Fruit fly (Drosophila melanogaster) whole organism, embryonic: Measurements from ENCODE around the gene mask.

Experiments used
- CG10147 ChIP-seq: fragments of 200-800 bp; sonication (Bioruptor generic); optimal IDR thresholded peaks from 2 replicates; lab custom pipeline; 2019; ENCODE audit warnings: missing biosample characterization, mild to moderate bottlenecking, missing genetic modification characterization, moderate library complexity
- CG10267 ChIP-seq: fragments of 200-800 bp; sonication (Bioruptor generic); optimal IDR thresholded peaks from 2 replicates; lab custom pipeline; 2018; ENCODE audit warnings: missing biosample characterization, mild to moderate bottlenecking, missing genetic modification characterization, moderate library complexity
- CG10462 ChIP-seq: fragments of 200-800 bp; sonication (Bioruptor generic); optimal IDR thresholded peaks from 2 replicates; lab custom pipeline; 2016; ENCODE audit warnings: missing biosample characterization, missing genetic modification characterization
- CG10543 ChIP-seq: fragments of 200-800 bp; sonication (Bioruptor generic); optimal IDR thresholded peaks from 3 replicates; lab custom pipeline; 2017; ENCODE audit warnings: missing biosample characterization, mild to moderate bottlenecking, missing genetic modification characterization, moderate library complexity
- CG11723 ChIP-seq: fragments of 200-800 bp; sonication (Bioruptor generic); optimal IDR thresholded peaks from 2 replicates; lab custom pipeline; 2017; ENCODE audit warnings: missing biosample characterization, mild to moderate bottlenecking, missing genetic modification characterization
- CG1233 ChIP-seq: fragments of 200-800 bp; sonication (Bioruptor generic); optimal IDR thresholded peaks from 4 replicates; lab custom pipeline; 2018; ENCODE audit warnings: missing biosample characterization, mild to moderate bottlenecking, missing genetic modification characterization
- CG12769 ChIP-seq: fragments of 200-800 bp; sonication (Bioruptor generic); optimal IDR thresholded peaks from 2 replicates; lab custom pipeline; 2019; ENCODE audit warnings: missing biosample characterization, mild to moderate bottlenecking, missing genetic modification characterization, moderate library complexity
- CG13424 ChIP-seq: fragments of 200-800 bp; sonication (Bioruptor generic); optimal IDR thresholded peaks from 2 replicates; lab custom pipeline; 2019; ENCODE audit warnings: missing biosample characterization, mild to moderate bottlenecking, missing genetic modification characterization, moderate library complexity
- CG16863 ChIP-seq: fragments of 200-800 bp; sonication (Bioruptor generic); optimal IDR thresholded peaks from 3 replicates; lab custom pipeline; 2016; ENCODE audit warnings: missing biosample characterization, missing genetic modification characterization
- CG17385 ChIP-seq: fragments of 200-800 bp; sonication (Bioruptor generic); optimal IDR thresholded peaks from 3 replicates; lab custom pipeline; 2018; ENCODE audit warnings: missing biosample characterization, mild to moderate bottlenecking, missing genetic modification characterization
- CG2712 ChIP-seq: fragments of 200-800 bp; optimal IDR thresholded peaks from 3 replicates; lab custom pipeline; 2019; ENCODE audit warnings: missing biosample characterization, mild to moderate bottlenecking, missing genetic modification characterization, moderate library complexity
- CG33557 ChIP-seq: fragments of 200-800 bp; sonication (Bioruptor generic); optimal IDR thresholded peaks from 2 replicates; lab custom pipeline; 2019; ENCODE audit warnings: missing biosample characterization, mild to moderate bottlenecking, missing genetic modification characterization, moderate library complexity
- CG3726 ChIP-seq: fragments of 200-800 bp; sonication (Bioruptor generic); IDR thresholded peaks from 3 replicates; pipeline ENCODE4, ENCODE4 v1.3.6; 2022; ENCODE audit warnings: missing biosample characterization, missing genetic modification characterization
- CG3847 ChIP-seq: fragments of 200-800 bp; sonication (Bioruptor generic); IDR thresholded peaks from 2 replicates; pipeline ENCODE4 v1.3.6; 2022; ENCODE audit warnings: missing biosample characterization, missing genetic modification characterization
- CG8944 ChIP-seq: fragments of 200-800 bp; sonication (Bioruptor generic); optimal IDR thresholded peaks from 3 replicates; lab custom pipeline; 2016; ENCODE audit warnings: missing biosample characterization, missing genetic modification characterization
- CG9215 ChIP-seq: fragments of 200-800 bp; sonication (Bioruptor generic); IDR thresholded peaks from 2 replicates; pipeline ENCODE4 v1.3.6; 2022; ENCODE audit warnings: missing biosample characterization, missing genetic modification characterization
- E2f1 ChIP-seq: fragments of 200-800 bp; sonication (Bioruptor generic); IDR thresholded peaks from 2 replicates; pipeline ENCODE4 v1.3.6; 2022; ENCODE audit warnings: missing biosample characterization, missing genetic modification characterization
- Eip74EF ChIP-seq, 2 experiments: fragments of 200-800 bp in 1 of 2; fragments of >200 bp in 1 of 2; sonication (Bioruptor generic) in 1 of 2; optimal IDR thresholded peaks; 2 replicates each; lab custom pipeline; 2017 to 2019; ENCODE audit warnings: missing biosample characterization in 2 of 2, missing genetic modification characterization in 2 of 2, mild to moderate bottlenecking in 1 of 2, moderate library complexity in 1 of 2
- HmgD ChIP-seq: fragments of 200-800 bp; sonication (Bioruptor generic); optimal IDR thresholded peaks from 3 replicates; lab custom pipeline; 2016; ENCODE audit warnings: missing biosample characterization, missing genetic modification characterization
- Hr51 ChIP-seq, 2 experiments: fragments of 200-800 bp; sonication (Bioruptor generic); optimal IDR thresholded peaks; 2 replicates in 1 of 2; 3 replicates in 1 of 2; lab custom pipeline; 2016 to 2018; ENCODE audit warnings: missing biosample characterization in 2 of 2, missing genetic modification characterization in 2 of 2, mild to moderate bottlenecking in 1 of 2, moderate library complexity in 1 of 2
- Hsf ChIP-seq: fragments of 200-800 bp; sonication (Bioruptor generic); optimal IDR thresholded peaks from 3 replicates; lab custom pipeline; 2016; ENCODE audit warnings: missing biosample characterization, missing genetic modification characterization
- Mrtf ChIP-seq: fragments of 200-800 bp; sonication (Bioruptor generic); IDR thresholded peaks from 3 replicates; pipeline ENCODE4 v1.3.6; 2022; ENCODE audit warnings: missing biosample characterization, missing genetic modification characterization
- Neu2 ChIP-seq: fragments of 200-800 bp; sonication (Bioruptor generic); optimal IDR thresholded peaks from 3 replicates; lab custom pipeline; 2016; ENCODE audit warnings: missing biosample characterization, missing genetic modification characterization, borderline replicate concordance
- Optix ChIP-seq: fragments of 200-800 bp; sonication (Bioruptor generic); IDR thresholded peaks from 3 replicates; pipeline ENCODE4 v1.3.6; 2022; ENCODE audit warnings: missing biosample characterization, missing genetic modification characterization
- Pdp1 ChIP-seq, 2 experiments: fragments of 200-800 bp; sonication (Bioruptor generic); optimal IDR thresholded peaks; 3 replicates each; lab custom pipeline; 2016; ENCODE audit warnings: missing biosample characterization in 2 of 2, missing genetic modification characterization in 2 of 2, mild to moderate bottlenecking in 1 of 2, moderate library complexity in 1 of 2
- Poxn ChIP-seq: fragments of 200-800 bp; sonication (Bioruptor generic); IDR thresholded peaks from 2 replicates; pipeline ENCODE4 v1.3.6; 2022; ENCODE audit warnings: missing biosample characterization, missing genetic modification characterization
- Scr ChIP-seq: fragments of 200-800 bp; sonication (Bioruptor generic); IDR thresholded peaks from 2 replicates; pipeline ENCODE4 v1.3.6; 2022; ENCODE audit warnings: missing biosample characterization, missing genetic modification characterization; ENCODE audit not compliant: partially characterized antibody
- Stat92E ChIP-seq, 3 experiments: fragments of >200 bp in 2 of 3; fragments of 200-800 bp in 1 of 3; sonication (Bioruptor generic) in 1 of 3; optimal IDR thresholded peaks; 2 replicates each; lab custom pipeline; 2017 to 2019; ENCODE audit warnings: missing biosample characterization in 3 of 3, missing genetic modification characterization in 3 of 3, mild to moderate bottlenecking in 1 of 3, moderate library complexity in 1 of 3
- Xbp1 ChIP-seq: fragments of 200-800 bp; sonication (Bioruptor generic); optimal IDR thresholded peaks from 3 replicates; lab custom pipeline; 2016; ENCODE audit warnings: missing biosample characterization, mild to moderate bottlenecking, missing genetic modification characterization
- abd-A ChIP-seq: fragments of 200-800 bp; sonication (Bioruptor generic); optimal IDR thresholded peaks from 3 replicates; lab custom pipeline; 2019; ENCODE audit warnings: missing biosample characterization, mild to moderate bottlenecking, missing genetic modification characterization, moderate library complexity
- bbx ChIP-seq: fragments of 200-800 bp; sonication (Bioruptor generic); IDR thresholded peaks from 2 replicates; pipeline ENCODE4 v1.3.6; 2022; ENCODE audit warnings: missing biosample characterization, missing genetic modification characterization; ENCODE audit not compliant: partially characterized antibody
- bowl ChIP-seq: fragments of 200-800 bp; sonication (Bioruptor generic); IDR thresholded peaks from 2 replicates; pipeline ENCODE4 v1.3.6; 2022; ENCODE audit warnings: missing biosample characterization, missing genetic modification characterization
- chm ChIP-seq: fragments of 200-800 bp; sonication (Bioruptor generic); IDR thresholded peaks from 2 replicates; pipeline ENCODE4 v1.3.6; 2022; ENCODE audit warnings: missing biosample characterization, missing genetic modification characterization
- cwo ChIP-seq: fragments of 200-800 bp; sonication (Bioruptor generic); optimal IDR thresholded peaks from 3 replicates; lab custom pipeline; 2017; ENCODE audit warnings: missing biosample characterization, missing genetic modification characterization, mild to moderate bottlenecking, moderate library complexity, missing genetic modification reagents
- danr ChIP-seq: fragments of 200-800 bp; sonication (Bioruptor generic); IDR thresholded peaks from 2 replicates; pipeline ENCODE4 v1.3.6; 2022; ENCODE audit warnings: missing biosample characterization, missing genetic modification characterization
- dmrt99B ChIP-seq: fragments of 200-800 bp; sonication (Bioruptor generic); optimal IDR thresholded peaks from 2 replicates; lab custom pipeline; 2018; ENCODE audit warnings: missing biosample characterization, mild to moderate bottlenecking, missing genetic modification characterization, moderate library complexity
- gsb-n ChIP-seq: fragments of 200-800 bp; sonication (Bioruptor generic); optimal IDR thresholded peaks from 3 replicates; lab custom pipeline; 2018; ENCODE audit warnings: missing biosample characterization, mild to moderate bottlenecking, missing genetic modification characterization
- kni ChIP-seq: fragments of 200-800 bp; sonication (Bioruptor generic); optimal IDR thresholded peaks from 3 replicates; lab custom pipeline; 2017; ENCODE audit warnings: mild to moderate bottlenecking, missing biosample characterization, missing genetic modification reagents, missing genetic modification characterization
- phol ChIP-seq: fragments of 200-800 bp; sonication (Bioruptor generic); optimal IDR thresholded peaks from 3 replicates; lab custom pipeline; 2018; ENCODE audit warnings: missing biosample characterization, mild to moderate bottlenecking, missing genetic modification characterization, moderate library complexity
- prd ChIP-seq, 3 experiments: fragments of >200 bp in 2 of 3; fragments of 200-800 bp in 1 of 3; sonication (Bioruptor generic) in 1 of 3; optimal IDR thresholded peaks in 2 of 3; IDR thresholded peaks in 1 of 3; 2 replicates in 2 of 3; 3 replicates in 1 of 3; pipeline versions ENCODE4 v1.3.6 to Lab custom; 2017 to 2022; ENCODE audit warnings: missing biosample characterization in 1 of 3, missing genetic modification characterization in 1 of 3
- repo ChIP-seq: fragments of 200-800 bp; sonication (Bioruptor generic); optimal IDR thresholded peaks from 2 replicates; lab custom pipeline; 2016; ENCODE audit warnings: missing biosample characterization, missing genetic modification characterization
- run ChIP-seq: fragments of 200-800 bp; sonication (Bioruptor generic); optimal IDR thresholded peaks from 3 replicates; lab custom pipeline; 2018; ENCODE audit warnings: missing biosample characterization, mild to moderate bottlenecking, missing genetic modification characterization
- salm ChIP-seq: fragments of 200-800 bp; sonication (Bioruptor generic); optimal IDR thresholded peaks from 2 replicates; lab custom pipeline; 2018; ENCODE audit warnings: missing biosample characterization, mild to moderate bottlenecking, missing genetic modification characterization
- sd ChIP-seq: fragments of 200-800 bp; sonication (Bioruptor generic); optimal IDR thresholded peaks from 3 replicates; lab custom pipeline; 2018; ENCODE audit warnings: missing biosample characterization, mild to moderate bottlenecking, missing genetic modification characterization, moderate library complexity
- sima ChIP-seq: fragments of 200-800 bp; sonication (Bioruptor generic); optimal IDR thresholded peaks from 2 replicates; lab custom pipeline; 2016; ENCODE audit warnings: missing biosample characterization, missing genetic modification characterization
- sob ChIP-seq: fragments of 200-800 bp; sonication (Bioruptor generic); IDR thresholded peaks from 2 replicates; pipeline ENCODE4 v1.3.6; 2022; ENCODE audit warnings: missing biosample characterization, missing genetic modification characterization
- sug ChIP-seq: fragments of 200-800 bp; optimal IDR thresholded peaks from 2 replicates; lab custom pipeline; 2019; ENCODE audit warnings: missing biosample characterization, mild to moderate bottlenecking, missing genetic modification characterization, moderate library complexity
- usp ChIP-seq: fragments of >200 bp; optimal IDR thresholded peaks from 2 replicates; lab custom pipeline; 2017; ENCODE audit warnings: missing biosample characterization, missing genetic modification characterization

Gene mask

dm6 chr3R:24289768-24290349 lies 59.5 kb downstream of the mask start, which contains the start of the genes CG34290 and Uck (continued):
- TF ChIP-seq abd-A (tag; lab: Kevin White, UChicago) (no peak), sima (GFP tag; lab: Kevin White, UChicago) (peak; percentile 43), chm (GFP tag; lab: Robert Waterston, UW) (peak; percentile 73), danr (GFP tag; lab: Robert Waterston, UW) (no peak), phol (tag; lab: Kevin White, UChicago) (peak; percentile 80), CG17385 (peak; percentile 84), Mrtf (GFP tag; lab: Robert Waterston, UW) (no peak), sug (tag; lab: Kevin White, UChicago) (peak; percentile 77), Poxn (GFP tag; lab: Robert Waterston, UW) (no peak), kni (GFP tag; lab: Kevin White, UChicago) (peak; percentile 75), CG11723 (peak; percentile 76), CG2712 (tag; lab: Kevin White, UChicago) (peak; percentile 72), CG10543 (GFP tag; lab: Kevin White, UChicago) (peak; percentile 87), prd (optimal IDR thresholded peaks at IDR 0.05; lab: Kevin White, UChicago) (no peak), prd (GFP tag; IDR thresholded peaks at IDR 0.05; lab: Robert Waterston, UW) (peak; percentile 47; the same call in 2 of the 3 replicates), CG8944 (peak; percentile 15), dmrt99B (peak; percentile 65), CG13424 (tag; lab: Kevin White, UChicago) (peak; percentile 63), CG10267 (tag; lab: Kevin White, UChicago) (peak; percentile 71), Hr51 (GFP tag; optimal IDR thresholded peaks at IDR 0.05; lab: Kevin White, UChicago) (peak; percentile 63 to 68), CG33557 (GFP tag; lab: Kevin White, UChicago) (peak; percentile 70), CG9215 (GFP tag; lab: Robert Waterston, UW) (no peak), CG10462 (GFP tag; lab: Kevin White, UChicago) (no peak), cwo (GFP tag; lab: Kevin White, UChicago) (peak; percentile 23), CG3726 (GFP tag; lab: Robert Waterston, UW) (no peak), salm (tag; lab: Kevin White, UChicago) (peak; percentile 62), CG1233 (GFP tag; lab: Kevin White, UChicago) (peak; percentile 92), Hsf (GFP tag; lab: Kevin White, UChicago) (peak; percentile 78), run (tag; lab: Kevin White, UChicago) (no peak), Neu2 (GFP tag; lab: Kevin White, UChicago) (no peak), sd (tag; lab: Kevin White, UChicago) (peak; percentile 42), Stat92E (GFP tag; optimal IDR thresholded peaks at IDR 0.05; lab: Kevin White, UChicago) (peak in 1 of 3 experiments; percentile 48), Eip74EF (GFP tag; optimal IDR thresholded peaks at IDR 0.05; lab: Kevin White, UChicago) (peak in 1 of 2 experiments; percentile 73), repo (GFP tag; lab: Kevin White, UChicago) (peak; percentile 60), CG12769 (tag; lab: Kevin White, UChicago) (peak; percentile 75), E2f1 (GFP tag; lab: Robert Waterston, UW) (peak; percentile 54), HmgD (peak; percentile 78), CG10147 (GFP tag; lab: Kevin White, UChicago) (peak; percentile 79), Xbp1 (GFP tag; lab: Kevin White, UChicago) (peak; percentile 76), Optix (GFP tag; lab: Robert Waterston, UW) (peak; percentile 53; the same call in 1 of the 3 replicates), bbx (GFP tag; lab: Robert Waterston, UW) (peak; percentile 89), CG16863 (peak; percentile 65), Pdp1 (GFP tag; optimal IDR thresholded peaks at IDR 0.05; lab: Kevin White, UChicago) (peak in 1 of 2 experiments; percentile 76), sob (GFP tag; lab: Robert Waterston, UW) (peak; percentile 82), Scr (GFP tag; lab: Robert Waterston, UW) (peak; percentile 81), gsb-n (tag; lab: Kevin White, UChicago) (peak; percentile 50), bowl (GFP tag; lab: Robert Waterston, UW) (no peak), usp (GFP tag; lab: Kevin White, UChicago) (no peak), CG3847 (GFP tag; lab: Robert Waterston, UW) (peak; percentile 85)
